Worm (Caenorhabditis elegans): ENCODE data around the gene F49H12.4.

Gene F49H12.4

ce11 chrX:2070418-2070996, 9.1 kb upstream of the F49H12.4 start, which contains the start of gene acl-4:
acl-4 (minus strand) TSS chrX:2070444.
- no peak for TF ChIP-seq ama-1 (optimal IDR thresholded peaks at IDR 0.05)
- no peak for TF ChIP-seq unc-62 (GFP tag; optimal IDR thresholded peaks at IDR 0.05)
- TF ChIP-seq nhr-23 (tag; optimal IDR thresholded peaks at IDR 0.05) = no peak
- no peak for TF ChIP-seq nhr-12 (tag; optimal IDR thresholded peaks at IDR 0.05)
- TF ChIP-seq elt-2 (tag; optimal IDR thresholded peaks at IDR 0.05) = peak; percentile 9
- TF ChIP-seq nhr-43 (tag; optimal IDR thresholded peaks at IDR 0.05; ENCODE audit: poor library complexity, severe bottlenecking) = no peak
- TF ChIP-seq jun-1 (tag; optimal IDR thresholded peaks at IDR 0.05) = peak; percentile 16
- TF ChIP-seq ceh-82 (tag; optimal IDR thresholded peaks at IDR 0.05) = no peak
- TF ChIP-seq nhr-11 (tag; optimal IDR thresholded peaks at IDR 0.05) = no peak
- no peak for TF ChIP-seq sea-2 (GFP tag; optimal IDR thresholded peaks at IDR 0.05)
- no peak for TF ChIP-seq mml-1 (tag; optimal IDR thresholded peaks at IDR 0.05)
- TF ChIP-seq nhr-77 (tag; optimal IDR thresholded peaks at IDR 0.05) = no peak
- TF ChIP-seq elt-3 (tag; optimal IDR thresholded peaks at IDR 0.05) = no peak
- TF ChIP-seq ceh-16 (tag; optimal IDR thresholded peaks at IDR 0.05) = no peak
- no peak for TF ChIP-seq nhr-25 (tag; optimal IDR thresholded peaks at IDR 0.05)
- no peak for TF ChIP-seq daf-12 (tag; optimal IDR thresholded peaks at IDR 0.05)
- no peak for TF ChIP-seq lin-15B (tag; optimal IDR thresholded peaks at IDR 0.05)

DNA sequence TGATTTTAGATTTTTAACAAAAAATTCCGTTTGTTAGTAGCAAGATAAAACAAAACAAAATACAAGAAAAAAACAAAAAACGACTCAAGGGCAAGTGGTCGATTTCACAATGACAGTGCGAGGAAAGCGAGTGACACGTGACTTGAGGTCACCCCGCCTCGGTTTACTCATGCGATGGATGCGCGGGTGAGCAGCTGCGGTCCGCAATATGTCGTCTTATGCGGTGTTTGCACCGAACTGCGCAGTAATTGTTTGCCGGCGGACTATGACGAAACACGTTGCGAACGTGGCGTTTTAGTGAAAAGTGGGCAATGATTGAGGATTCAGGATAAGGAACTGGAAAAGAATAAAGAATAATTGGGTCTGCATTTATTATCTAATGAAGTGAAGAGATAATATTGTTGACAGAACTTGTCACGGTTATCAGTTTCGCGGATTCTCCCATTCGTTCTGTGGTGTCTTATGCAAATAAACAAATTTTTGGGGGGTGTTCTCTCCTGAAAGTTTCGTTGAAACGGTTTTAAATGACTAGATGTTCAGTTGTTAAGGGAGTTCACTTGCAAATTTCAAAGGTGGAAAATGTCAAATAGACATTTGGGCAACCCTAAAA, 8.1 kb upstream of the F49H12.4 start:
- TF ChIP-seq nfya-1 (tag; optimal IDR thresholded peaks at IDR 0.05; ENCODE audit: insufficient read depth) (peak; percentile 72), elt-1 (tag; optimal IDR thresholded peaks at IDR 0.05) (peak; percentile 38), ztf-11 (tag; optimal IDR thresholded peaks at IDR 0.05) (no peak), ZK546.5 (tag; optimal IDR thresholded peaks at IDR 0.05) (no peak), daf-12 (tag; optimal IDR thresholded peaks at IDR 0.05) (no peak), lin-39 (tag; optimal IDR thresholded peaks at IDR 0.05) (peak; percentile 77), nhr-77 (tag; optimal IDR thresholded peaks at IDR 0.05) (no peak), snpc-4 (tag; optimal IDR thresholded peaks at IDR 0.05) (peak; percentile 10), nhr-43 (tag; optimal IDR thresholded peaks at IDR 0.05; ENCODE audit: poor library complexity, severe bottlenecking) (peak; percentile 24), elt-3 (tag; optimal IDR thresholded peaks at IDR 0.05) (no peak), tbx-2 (tag; optimal IDR thresholded peaks at IDR 0.05) (peak; percentile 26), sea-2 (GFP tag; optimal IDR thresholded peaks at IDR 0.05) (no peak), ceh-82 (tag; optimal IDR thresholded peaks at IDR 0.05) (no peak), ama-1 (optimal IDR thresholded peaks at IDR 0.05) (no peak), pqm-1 (tag; optimal IDR thresholded peaks at IDR 0.05) (peak; percentile 4), unc-62 (GFP tag; optimal IDR thresholded peaks at IDR 0.05) (no peak), nhr-12 (tag; optimal IDR thresholded peaks at IDR 0.05) (no peak), lsy-12 (tag; optimal IDR thresholded peaks at IDR 0.05) (peak; percentile 66), lin-15B (tag; optimal IDR thresholded peaks at IDR 0.05) (peak; percentile 26), nhr-28 (tag; optimal IDR thresholded peaks at IDR 0.05) (no peak), fkh-10 (GFP tag; optimal IDR thresholded peaks at IDR 0.05) (no peak), elt-2 (tag; optimal IDR thresholded peaks at IDR 0.05) (peak; percentile 68), aly-2 (tag; optimal IDR thresholded peaks at IDR 0.05) (no peak), mdl-1 (tag; optimal IDR thresholded peaks at IDR 0.05) (peak; percentile 55), ztf-4 (tag; optimal IDR thresholded peaks at IDR 0.05) (no peak), pha-4 (tag; optimal IDR thresholded peaks at IDR 0.05) (peak; percentile 69), hmg-11 (tag; optimal IDR thresholded peaks at IDR 0.05) (peak; percentile 81), jun-1 (tag; optimal IDR thresholded peaks at IDR 0.05) (peak; percentile 39), nhr-23 (tag; optimal IDR thresholded peaks at IDR 0.05) (peak; percentile 71), fos-1 (tag; optimal IDR thresholded peaks at IDR 0.05) (no peak), nhr-25 (tag; optimal IDR thresholded peaks at IDR 0.05) (peak; percentile 88), skn-1 (tag; optimal IDR thresholded peaks at IDR 0.05) (peak; percentile 41), nhr-11 (tag; optimal IDR thresholded peaks at IDR 0.05) (no peak), mml-1 (tag; optimal IDR thresholded peaks at IDR 0.05) (no peak), zag-1 (tag; optimal IDR thresholded peaks at IDR 0.05) (no peak)

DNA sequence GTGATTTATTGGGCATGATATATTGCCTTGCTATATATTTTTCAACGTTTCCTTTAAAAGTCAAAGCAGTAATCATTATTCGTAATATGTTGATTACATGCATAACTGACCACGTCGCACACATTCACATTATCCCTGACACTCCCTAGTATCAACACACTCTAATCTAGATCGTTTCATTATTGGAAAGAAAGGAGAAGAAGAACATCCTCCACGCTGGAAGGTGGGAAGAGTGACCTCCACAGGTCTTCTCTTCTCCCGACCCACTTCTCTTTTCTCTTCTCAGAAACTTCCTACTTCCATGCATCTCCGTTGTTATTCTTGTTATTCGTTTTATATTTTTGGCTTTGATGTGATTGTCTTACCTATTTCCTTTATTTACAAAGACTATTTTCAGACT, 5.6 kb upstream of the F49H12.4 start, which contains the start of gene txdc-12.2:
TSS of gene txdc-12.2 (plus strand) at position 396 of the 400 bp plus-strand sequence.
- TF ChIP-seq nhr-76 (tag; optimal IDR thresholded peaks at IDR 0.05) = no peak
- TF ChIP-seq nhr-25 (tag; optimal IDR thresholded peaks at IDR 0.05) = peak; percentile 59
- TF ChIP-seq pha-4 (tag; optimal IDR thresholded peaks at IDR 0.05) = no peak
- no peak for TF ChIP-seq mdl-1 (tag; optimal IDR thresholded peaks at IDR 0.05)
- TF ChIP-seq sea-2 (GFP tag; optimal IDR thresholded peaks at IDR 0.05) = no peak
- no peak for TF ChIP-seq fkh-10 (GFP tag; optimal IDR thresholded peaks at IDR 0.05)
- TF ChIP-seq nhr-23 (tag; optimal IDR thresholded peaks at IDR 0.05) = peak; percentile 87
- TF ChIP-seq nhr-67 (tag; optimal IDR thresholded peaks at IDR 0.05) = no peak
- TF ChIP-seq egl-5 (tag; optimal IDR thresholded peaks at IDR 0.05) = peak; percentile 20

All from whole organism, L3 larva.